Fruit fly (Drosophila melanogaster): ENCODE measurements around the gene Dnai2.
A peak's percentile ranks its signal among the peaks of the same experiment; 100 is the strongest.

Dnai2 gene

DNA sequence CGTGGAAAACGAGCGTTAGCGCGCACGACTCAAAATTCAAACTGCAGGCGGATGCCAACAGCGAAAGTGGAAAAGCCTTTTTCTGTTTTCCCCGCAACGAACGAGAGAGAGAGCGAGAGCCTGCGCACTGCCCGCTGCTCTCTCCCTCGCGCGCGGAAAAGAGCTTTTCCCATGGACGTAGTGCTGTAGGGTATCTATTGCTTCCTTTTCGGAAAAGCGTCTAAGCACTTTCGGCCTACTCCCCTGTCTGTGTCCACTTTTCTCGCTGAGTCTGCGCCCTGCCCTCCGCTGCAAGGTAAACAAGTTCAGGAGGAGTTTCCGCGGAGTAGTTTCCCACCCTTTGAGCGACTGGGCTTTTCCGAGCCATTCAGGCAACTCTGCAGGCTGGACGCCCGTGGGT lies 18.8 kb downstream of the Dnai2 start, which contains the start of gene CG32085 (continued):
- no peak for TF ChIP-seq fkh (GFP tag; optimal IDR thresholded peaks at IDR 0.05)
- TF ChIP-seq CG11294 (GFP tag; IDR thresholded peaks at IDR 0.05), result peak; percentile 62; the same call in 1 of the 2 replicates
- TF ChIP-seq dsx (GFP tag; optimal IDR thresholded peaks at IDR 0.05; ENCODE audit: poor library complexity, severe bottlenecking), result no peak
- no peak for TF ChIP-seq CG3032 (tag; optimal IDR thresholded peaks at IDR 0.05)
- TF ChIP-seq Hr39 (GFP tag; optimal IDR thresholded peaks at IDR 0.05), result no peak
- no peak for TF ChIP-seq CG6808 (GFP tag; optimal IDR thresholded peaks at IDR 0.05)
- peak; percentile 71; the same call in 2 of the 3 replicates for TF ChIP-seq CG6163 (GFP tag; IDR thresholded peaks at IDR 0.05)
- no peak for TF ChIP-seq CG10631 (GFP tag; optimal IDR thresholded peaks at IDR 0.05)
- TF ChIP-seq CG32006 (GFP tag; optimal IDR thresholded peaks at IDR 0.05), result peak; percentile 37
- peak; percentile 70 for TF ChIP-seq Eip78C (GFP tag)
- TF ChIP-seq CG34406 (GFP tag; optimal IDR thresholded peaks at IDR 0.05), result no peak
- TF ChIP-seq eg (GFP tag; IDR thresholded peaks at IDR 0.05), result peak; percentile 72; the same call in 2 of the 3 replicates
- TF ChIP-seq esn (GFP tag; optimal IDR thresholded peaks at IDR 0.05), result no peak
- no peak for TF ChIP-seq CG11902 (GFP tag; optimal IDR thresholded peaks at IDR 0.05)
- TF ChIP-seq CG16779 (tag; optimal IDR thresholded peaks at IDR 0.05), result no peak
- TF ChIP-seq topi (GFP tag; optimal IDR thresholded peaks at IDR 0.05), result no peak
- no peak; the same call in 1 of the 2 replicates for TF ChIP-seq CG15336 (GFP tag; IDR thresholded peaks at IDR 0.05)
- TF ChIP-seq CG6854 (GFP tag; optimal IDR thresholded peaks at IDR 0.05), result no peak
- TF ChIP-seq CG6792 (GFP tag; optimal IDR thresholded peaks at IDR 0.05), result peak; percentile 6
- peak; percentile 19 for TF ChIP-seq achi (GFP tag; optimal IDR thresholded peaks at IDR 0.05)
- TF ChIP-seq fd59A (GFP tag; optimal IDR thresholded peaks at IDR 0.05), result no peak
- TF ChIP-seq CG11762 (GFP tag; optimal IDR thresholded peaks at IDR 0.05; ENCODE audit: insufficient read depth), result no peak
- TF ChIP-seq CG31627 (GFP tag; optimal IDR thresholded peaks at IDR 0.05), result no peak
- peak; percentile 61 for TF ChIP-seq CG3919 (GFP tag; optimal IDR thresholded peaks at IDR 0.05)
- TF ChIP-seq Lpt (GFP tag; optimal IDR thresholded peaks at IDR 0.05), result no peak
- TF ChIP-seq ss (GFP tag; optimal IDR thresholded peaks at IDR 0.05), result peak; percentile 12 to 22
- no peak for TF ChIP-seq CG6276 (GFP tag; optimal IDR thresholded peaks at IDR 0.05)

DNA sequence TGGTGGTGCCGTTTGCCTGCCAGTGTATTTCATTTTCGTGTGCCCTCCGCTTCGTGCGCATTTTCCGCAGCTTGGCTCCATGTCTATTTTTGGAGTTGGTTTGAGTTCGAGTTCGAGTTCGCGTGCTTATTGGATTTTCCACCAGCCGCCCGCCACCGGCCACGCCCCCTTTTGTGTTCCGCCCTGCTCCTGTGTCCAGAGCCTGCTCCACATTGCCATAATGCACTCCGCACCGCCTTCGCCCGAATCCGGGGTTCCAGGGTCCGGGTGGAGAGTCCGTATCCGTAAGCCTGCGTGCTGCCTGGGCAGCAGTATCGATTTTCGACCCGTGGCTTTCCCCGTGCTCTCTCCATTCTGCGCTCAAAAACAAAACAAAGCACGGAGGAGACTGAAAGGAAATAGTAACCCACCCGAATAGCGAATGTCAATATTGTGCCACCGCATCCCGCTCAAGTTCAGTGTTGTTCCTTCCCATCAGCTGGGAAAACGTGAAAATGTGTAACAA lies 20.7 kb downstream of the Dnai2 start:
- TF ChIP-seq CG3032 (tag; optimal IDR thresholded peaks at IDR 0.05), result no peak
- TF ChIP-seq CG11762 (GFP tag; optimal IDR thresholded peaks at IDR 0.05; ENCODE audit: insufficient read depth), result no peak
- no peak for TF ChIP-seq CG16779 (tag; optimal IDR thresholded peaks at IDR 0.05)
- TF ChIP-seq CG6808 (GFP tag; optimal IDR thresholded peaks at IDR 0.05), result no peak
- no peak for TF ChIP-seq CG11902 (GFP tag; optimal IDR thresholded peaks at IDR 0.05)
- no peak for TF ChIP-seq Eip93F (GFP tag; optimal IDR thresholded peaks at IDR 0.05)
- TF ChIP-seq CG6276 (GFP tag; optimal IDR thresholded peaks at IDR 0.05), result no peak
- TF ChIP-seq CG9139 (GFP tag; optimal IDR thresholded peaks at IDR 0.05), result no peak
- no peak for TF ChIP-seq CG10631 (GFP tag; optimal IDR thresholded peaks at IDR 0.05)
- no peak for TF ChIP-seq dsx (GFP tag; optimal IDR thresholded peaks at IDR 0.05; ENCODE audit: poor library complexity, severe bottlenecking)
- no peak for TF ChIP-seq vri (GFP tag; optimal IDR thresholded peaks at IDR 0.05)

DNA sequence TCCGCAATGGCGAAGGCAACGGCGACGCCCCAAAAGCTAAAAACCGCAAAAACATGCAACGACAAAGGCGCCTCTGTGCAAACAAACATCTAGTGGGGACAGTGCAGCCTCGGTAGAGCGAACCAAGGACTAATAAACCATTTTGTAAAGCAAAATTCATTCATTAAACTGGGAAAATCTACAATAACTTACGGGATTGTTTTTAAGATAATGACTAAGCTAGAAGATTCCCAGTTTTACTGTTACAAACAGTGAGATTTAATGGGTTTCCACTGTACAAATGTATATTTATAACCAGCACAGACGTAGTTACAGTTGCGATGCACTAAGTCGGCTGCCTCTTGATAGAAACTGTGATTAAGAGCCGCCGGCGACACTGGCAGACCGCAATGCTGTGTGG lies 42.9 kb downstream of the Dnai2 start:
- peak; percentile 86 for TF ChIP-seq eg (GFP tag; IDR thresholded peaks at IDR 0.05)
- peak; percentile 47 for TF ChIP-seq CG4318 (GFP tag; optimal IDR thresholded peaks at IDR 0.05)
- no peak for TF ChIP-seq fd85E (GFP tag; optimal IDR thresholded peaks at IDR 0.05)
- TF ChIP-seq dsx (GFP tag; optimal IDR thresholded peaks at IDR 0.05; ENCODE audit: poor library complexity, severe bottlenecking), result no peak
- peak; percentile 39 for TF ChIP-seq acj6 (GFP tag; optimal IDR thresholded peaks at IDR 0.05)
- TF ChIP-seq CG31627 (GFP tag; optimal IDR thresholded peaks at IDR 0.05), result no peak
- TF ChIP-seq salr (GFP tag; optimal IDR thresholded peaks at IDR 0.05), result peak in 1 of 2 experiments; percentile 25
- TF ChIP-seq CG8119 (GFP tag; IDR thresholded peaks at IDR 0.05), result peak; percentile 86
- peak; percentile 21 for TF ChIP-seq CG7368 (GFP tag; optimal IDR thresholded peaks at IDR 0.05)
- no peak for TF ChIP-seq Lpt (GFP tag; optimal IDR thresholded peaks at IDR 0.05)
- TF ChIP-seq CG15336 (GFP tag; IDR thresholded peaks at IDR 0.05), result peak; percentile 90
- TF ChIP-seq Sox14 (GFP tag; optimal IDR thresholded peaks at IDR 0.05), result peak; percentile 63
- peak; percentile 44 for TF ChIP-seq CG6792 (GFP tag; optimal IDR thresholded peaks at IDR 0.05)
- no peak for TF ChIP-seq CG6808 (GFP tag; optimal IDR thresholded peaks at IDR 0.05)
- peak; percentile 40 for TF ChIP-seq CG10631 (GFP tag; optimal IDR thresholded peaks at IDR 0.05)
- TF ChIP-seq CG16779 (tag; optimal IDR thresholded peaks at IDR 0.05), result peak; percentile 24
- no peak for TF ChIP-seq Hr39 (GFP tag; optimal IDR thresholded peaks at IDR 0.05)
- TF ChIP-seq CG11294 (GFP tag; IDR thresholded peaks at IDR 0.05), result peak; percentile 82
- no peak for TF ChIP-seq topi (GFP tag; optimal IDR thresholded peaks at IDR 0.05)
- no peak for TF ChIP-seq Ets21C (GFP tag; optimal IDR thresholded peaks at IDR 0.05)
- peak; percentile 40 for TF ChIP-seq fd59A (GFP tag; optimal IDR thresholded peaks at IDR 0.05)
- TF ChIP-seq CG11762 (GFP tag; optimal IDR thresholded peaks at IDR 0.05; ENCODE audit: insufficient read depth), result peak; percentile 32
- no peak for TF ChIP-seq ss (GFP tag; optimal IDR thresholded peaks at IDR 0.05)
- TF ChIP-seq achi (GFP tag; optimal IDR thresholded peaks at IDR 0.05), result peak; percentile 65
- peak; percentile 53 for TF ChIP-seq net (GFP tag; optimal IDR thresholded peaks at IDR 0.05)
- TF ChIP-seq Eip75B (GFP tag; optimal IDR thresholded peaks at IDR 0.05), result no peak
- no peak for TF ChIP-seq CG9139 (GFP tag; optimal IDR thresholded peaks at IDR 0.05)
- TF ChIP-seq CG34406 (GFP tag; optimal IDR thresholded peaks at IDR 0.05), result no peak
- TF ChIP-seq CG6854 (GFP tag; optimal IDR thresholded peaks at IDR 0.05), result no peak
- TF ChIP-seq OdsH (GFP tag; optimal IDR thresholded peaks at IDR 0.05), result peak; percentile 62
- TF ChIP-seq CG6163 (GFP tag; IDR thresholded peaks at IDR 0.05), result peak; percentile 89
- TF ChIP-seq CG10669 (GFP tag; optimal IDR thresholded peaks at IDR 0.05), result peak; percentile 57
- TF ChIP-seq svp (GFP tag), result peak; percentile 35
